Worm (Caenorhabditis elegans) whole organism, L1 larva: ENCODE measurements around the gene F52G3.1.

Source experiments
- C04F5.9 ChIP-seq: sonication (generic microtip); optimal IDR thresholded peaks from 2 replicates; lab custom pipeline; 2016; ENCODE audit warnings: missing genetic modification characterization, missing compliant biosample characterization
- C34B4.2 ChIP-seq: sonication (generic microtip); optimal IDR thresholded peaks from 2 replicates; lab custom pipeline; 2017; ENCODE audit warnings: mild to moderate bottlenecking, missing genetic modification characterization, missing compliant biosample characterization
- F16B12.6 ChIP-seq: fragments of 150-350 bp; optimal IDR thresholded peaks from 2 replicates; lab custom pipeline; 2014; ENCODE audit warnings: missing biosample characterization, missing genetic modification characterization
- Y116A8C.19 ChIP-seq: sonication (generic microtip); optimal IDR thresholded peaks from 2 replicates; lab custom pipeline; 2016; ENCODE audit warnings: missing compliant biosample characterization, missing genetic modification characterization, borderline replicate concordance
- aha-1 ChIP-seq: fragments of 150-350 bp; optimal IDR thresholded peaks from 2 replicates; lab custom pipeline; 2014; ENCODE audit warnings: missing biosample characterization, missing genetic modification characterization
- ama-1 ChIP-seq: fragments of 150-350 bp; optimal IDR thresholded peaks from 2 replicates; lab custom pipeline; 2014
- ceh-63 ChIP-seq: fragments of 200-800 bp; sonication (Bioruptor generic); optimal IDR thresholded peaks from 2 replicates; lab custom pipeline; 2018; ENCODE audit warnings: mild to moderate bottlenecking, missing genetic modification characterization, missing compliant biosample characterization
- ceh-8 ChIP-seq: fragments of 200-800 bp; sonication (Bioruptor generic); optimal IDR thresholded peaks from 2 replicates; lab custom pipeline; 2018; ENCODE audit warnings: mild to moderate bottlenecking, missing genetic modification characterization, moderate library complexity, missing compliant biosample characterization
- ceh-82 ChIP-seq, 3 experiments: fragments of 150-350 bp in 1 of 3; sonication (generic microtip) in 2 of 3; optimal IDR thresholded peaks; 2 replicates each; lab custom pipeline; 2014 to 2017; ENCODE audit warnings: missing biosample characterization in 3 of 3, missing genetic modification characterization in 3 of 3
- ceh-88 ChIP-seq: fragments of 200-800 bp; sonication (Bioruptor generic); IDR thresholded peaks from 2 replicates; pipeline ENCODE4 v1.3.6; 2022; ENCODE audit warnings: missing genetic modification characterization, missing compliant biosample characterization
- ces-1 ChIP-seq: fragments of 150-350 bp; optimal IDR thresholded peaks from 2 replicates; lab custom pipeline; 2014; ENCODE audit warnings: missing biosample characterization, missing genetic modification reagents, missing genetic modification characterization
- dpl-1 ChIP-seq, 3 experiments: fragments of 150-350 bp in 2 of 3; sonication (generic microtip) in 1 of 3; optimal IDR thresholded peaks; 2 replicates each; lab custom pipeline; 2014 to 2017; ENCODE audit warnings: missing biosample characterization in 3 of 3, missing genetic modification characterization in 3 of 3, missing genetic modification reagents in 3 of 3
- dsc-1 ChIP-seq: sonication (generic microtip); optimal IDR thresholded peaks from 2 replicates; lab custom pipeline; 2016; ENCODE audit warnings: mild to moderate bottlenecking, missing genetic modification characterization, missing compliant biosample characterization
- egl-13 ChIP-seq: sonication (generic microtip); optimal IDR thresholded peaks from 2 replicates; lab custom pipeline; 2016; ENCODE audit warnings: missing genotype, missing genetic modification reagents, missing genetic modification characterization, missing compliant biosample characterization
- fkh-4 ChIP-seq: sonication (generic microtip); optimal IDR thresholded peaks from 2 replicates; lab custom pipeline; 2016; ENCODE audit warnings: missing compliant biosample characterization, missing genetic modification characterization, borderline replicate concordance
- fkh-8 ChIP-seq: sonication (generic microtip); optimal IDR thresholded peaks from 2 replicates; lab custom pipeline; 2016; ENCODE audit warnings: mild to moderate bottlenecking, missing genetic modification characterization, missing compliant biosample characterization
- fos-1 ChIP-seq: fragments of 150-350 bp; optimal IDR thresholded peaks from 2 replicates; lab custom pipeline; 2014; ENCODE audit warnings: missing biosample characterization, missing genetic modification characterization
- grh-1 ChIP-seq: fragments of 200-800 bp; sonication (Bioruptor generic); IDR thresholded peaks from 2 replicates; pipeline ENCODE4 v1.3.6; 2022; ENCODE audit warnings: missing genetic modification reagents, missing genetic modification characterization, missing compliant biosample characterization
- hlh-17 ChIP-seq: fragments of 200-800 bp; sonication (Bioruptor generic); optimal IDR thresholded peaks from 2 replicates; lab custom pipeline; 2018; ENCODE audit warnings: missing genetic modification characterization, mild to moderate bottlenecking, missing compliant biosample characterization, moderate library complexity, borderline replicate concordance
- hpl-2 ChIP-seq: fragments of 150-350 bp; optimal IDR thresholded peaks from 2 replicates; lab custom pipeline; 2014; ENCODE audit warnings: missing biosample characterization, missing genetic modification reagents, missing genetic modification characterization
- irx-1 ChIP-seq: sonication (generic microtip); optimal IDR thresholded peaks from 2 replicates; lab custom pipeline; 2016; ENCODE audit warnings: missing genetic modification characterization, missing compliant biosample characterization
- isw-1 ChIP-seq: fragments of 200-800 bp; sonication (Bioruptor generic); IDR thresholded peaks from 2 replicates; pipeline ENCODE4 v1.3.6; 2022; ENCODE audit warnings: missing genetic modification characterization, missing compliant biosample characterization
- jun-1 ChIP-seq: fragments of 150-350 bp; optimal IDR thresholded peaks from 2 replicates; lab custom pipeline; 2014; ENCODE audit warnings: missing biosample characterization, missing genetic modification reagents, missing genetic modification characterization
- lin-13 ChIP-seq: fragments of 150-350 bp; optimal IDR thresholded peaks from 2 replicates; lab custom pipeline; 2014; ENCODE audit warnings: missing biosample characterization, missing genetic modification reagents, missing genetic modification characterization
- lin-15B ChIP-seq: fragments of 150-350 bp; sonication (generic microtip); optimal IDR thresholded peaks from 3 replicates; lab custom pipeline; 2014; ENCODE audit warnings: missing biosample characterization, missing genetic modification characterization
- lin-35 ChIP-seq, 2 experiments: fragments of 150-350 bp; optimal IDR thresholded peaks; 2 replicates each; lab custom pipeline; 2014; ENCODE audit warnings: missing biosample characterization in 2 of 2, missing genetic modification characterization in 2 of 2, missing genetic modification reagents in 2 of 2
- lin-39 ChIP-seq: fragments of 150-350 bp; optimal IDR thresholded peaks from 2 replicates; lab custom pipeline; 2014; ENCODE audit warnings: missing biosample characterization, missing genetic modification reagents, missing genetic modification characterization
- lir-3 ChIP-seq: sonication (generic microtip); optimal IDR thresholded peaks from 2 replicates; lab custom pipeline; 2016; ENCODE audit warnings: mild to moderate bottlenecking, missing genetic modification characterization, moderate library complexity, missing compliant biosample characterization; ENCODE audit not compliant: poor library complexity
- lsy-2 ChIP-seq, 2 experiments: fragments of 150-350 bp; optimal IDR thresholded peaks; 2 replicates each; lab custom pipeline; 2014; ENCODE audit warnings: missing biosample characterization in 2 of 2, missing genetic modification characterization in 2 of 2
- mab-9 ChIP-seq: fragments of 200-800 bp; sonication (Bioruptor generic); IDR thresholded peaks from 2 replicates; pipeline ENCODE4 v1.3.6; 2022; ENCODE audit warnings: missing genetic modification reagents, missing genetic modification characterization, missing compliant biosample characterization
- mdl-1 ChIP-seq, 2 experiments: fragments of 150-350 bp; optimal IDR thresholded peaks; 2 replicates each; lab custom pipeline; 2014 to 2017; ENCODE audit warnings: missing biosample characterization in 2 of 2, missing genetic modification characterization in 2 of 2, inconsistent platforms in 1 of 2
- mef-2 ChIP-seq: fragments of 150-350 bp; optimal IDR thresholded peaks from 2 replicates; lab custom pipeline; 2014; ENCODE audit warnings: missing biosample characterization, missing genetic modification characterization
- nhr-19 ChIP-seq: fragments of 200-800 bp; sonication (Bioruptor generic); conservative IDR thresholded peaks from 2 replicates; pipeline ENCODE4 v1.3.6; 2022; ENCODE audit warnings: missing genetic modification characterization, missing compliant biosample characterization
- nhr-20 ChIP-seq: sonication (generic microtip); optimal IDR thresholded peaks from 2 replicates; lab custom pipeline; 2016; ENCODE audit warnings: mild to moderate bottlenecking, missing genetic modification characterization, missing compliant biosample characterization
- nhr-237 ChIP-seq: fragments of 150-350 bp; optimal IDR thresholded peaks from 2 replicates; lab custom pipeline; 2014; ENCODE audit warnings: missing biosample characterization, missing genetic modification characterization
- nhr-47 ChIP-seq: sonication (generic microtip); optimal IDR thresholded peaks from 2 replicates; lab custom pipeline; 2016; ENCODE audit warnings: mild to moderate bottlenecking, missing genetic modification characterization, moderate library complexity, missing compliant biosample characterization
- nhr-71 ChIP-seq: sonication (generic microtip); optimal IDR thresholded peaks from 2 replicates; lab custom pipeline; 2016; ENCODE audit warnings: mild to moderate bottlenecking, missing genetic modification characterization, moderate library complexity, missing compliant biosample characterization
- nhr-76 ChIP-seq: sonication (generic microtip); optimal IDR thresholded peaks from 2 replicates; lab custom pipeline; 2017; ENCODE audit warnings: missing biosample characterization, missing genetic modification characterization
- nhr-85 ChIP-seq: sonication (generic microtip); peaks from one replicate; lab custom pipeline; 2016; ENCODE audit warnings: missing genetic modification characterization, inconsistent platforms, missing compliant biosample characterization
- nhr-90 ChIP-seq: sonication (generic microtip); optimal IDR thresholded peaks from 2 replicates; lab custom pipeline; 2016; ENCODE audit warnings: mild to moderate bottlenecking, missing genetic modification characterization, missing compliant biosample characterization; ENCODE audit not compliant: poor library complexity
- pax-3 ChIP-seq: fragments of 200-800 bp; sonication (Bioruptor generic); optimal IDR thresholded peaks from 2 replicates; lab custom pipeline; 2018; ENCODE audit warnings: mild to moderate bottlenecking, missing genetic modification characterization, moderate library complexity, missing compliant biosample characterization
- pqm-1 ChIP-seq: sonication (generic microtip); optimal IDR thresholded peaks from 3 replicates; lab custom pipeline; 2017; ENCODE audit warnings: missing biosample characterization, missing genetic modification characterization
- snpc-4 ChIP-seq: fragments of 150-350 bp; optimal IDR thresholded peaks from 2 replicates; lab custom pipeline; 2014; ENCODE audit warnings: missing biosample characterization, missing genetic modification characterization
- sox-4 ChIP-seq: sonication (generic microtip); optimal IDR thresholded peaks from 2 replicates; lab custom pipeline; 2016; ENCODE audit warnings: missing genetic modification characterization, missing compliant biosample characterization
- sptf-1 ChIP-seq: fragments of 150-350 bp; optimal IDR thresholded peaks from 2 replicates; lab custom pipeline; 2014; ENCODE audit warnings: missing biosample characterization, missing genetic modification characterization
- sup-37 ChIP-seq: fragments of 200-800 bp; sonication (Bioruptor generic); optimal IDR thresholded peaks from 2 replicates; lab custom pipeline; 2018; ENCODE audit warnings: mild to moderate bottlenecking, missing genetic modification characterization, missing compliant biosample characterization
- swsn-7 ChIP-seq: sonication (generic microtip); optimal IDR thresholded peaks from 2 replicates; lab custom pipeline; 2016; ENCODE audit warnings: missing genetic modification characterization, missing compliant biosample characterization
- unc-130 ChIP-seq: fragments of 150-350 bp; optimal IDR thresholded peaks from 2 replicates; lab custom pipeline; 2017; ENCODE audit warnings: missing biosample characterization, missing genetic modification characterization, inconsistent platforms
- unc-30 ChIP-seq: sonication (generic microtip); optimal IDR thresholded peaks from 2 replicates; lab custom pipeline; 2017; ENCODE audit warnings: missing biosample characterization, missing genetic modification characterization
- unc-62 ChIP-seq: fragments of 150-350 bp; optimal IDR thresholded peaks from 2 replicates; lab custom pipeline; 2014; ENCODE audit warnings: missing biosample characterization, missing genetic modification reagents, missing genetic modification characterization
- vab-15 ChIP-seq: sonication (generic microtip); optimal IDR thresholded peaks from 2 replicates; lab custom pipeline; 2017; ENCODE audit warnings: missing genotype, mild to moderate bottlenecking, missing genetic modification characterization, missing compliant biosample characterization
- xbp-1 ChIP-seq: sonication (generic microtip); optimal IDR thresholded peaks from 2 replicates; lab custom pipeline; 2016; ENCODE audit warnings: missing genetic modification characterization, missing compliant biosample characterization
- zip-4 ChIP-seq: fragments of 200-800 bp; sonication (Bioruptor generic); optimal IDR thresholded peaks from 2 replicates; lab custom pipeline; 2018; ENCODE audit warnings: mild to moderate bottlenecking, missing genetic modification characterization, moderate library complexity, missing compliant biosample characterization
- ztf-4 ChIP-seq: fragments of 150-350 bp; optimal IDR thresholded peaks from 2 replicates; lab custom pipeline; 2014; ENCODE audit warnings: missing biosample characterization, missing genetic modification characterization

F52G3.1 gene

ce11 chrX:16998003-16998402, 34.3 kb downstream of the F52G3.1 start (continued):
- peak; percentile 10 to 46 (median 41) for TF ChIP-seq dpl-1 (GFP tag; optimal IDR thresholded peaks at IDR 0.05; lab: Kevin White, UChicago)
- TF ChIP-seq zip-4 (GFP tag; lab: Kevin White, UChicago): no peak
- TF ChIP-seq aha-1 (tag; lab: Kevin White, UChicago): no peak
- no peak for TF ChIP-seq pqm-1
- no peak for TF ChIP-seq C34B4.2
- TF ChIP-seq lsy-2 (tag; optimal IDR thresholded peaks at IDR 0.05; lab: Kevin White, UChicago): peak in 1 of 2 experiments; percentile 20
- TF ChIP-seq lir-3 (tag; lab: Kevin White, UChicago): no peak
- TF ChIP-seq hlh-17 (GFP tag; lab: Kevin White, UChicago): no peak
- no peak for TF ChIP-seq lin-39 (tag; lab: Kevin White, UChicago)
- no peak for TF ChIP-seq nhr-47 (tag; lab: Kevin White, UChicago)
- no peak for TF ChIP-seq Y116A8C.19 (tag; lab: Kevin White, UChicago)
- TF ChIP-seq sup-37 (GFP tag; lab: Kevin White, UChicago): no peak
- no peak for TF ChIP-seq pax-3 (tag; lab: Kevin White, UChicago)
- TF ChIP-seq snpc-4: no peak
- no peak for TF ChIP-seq nhr-237 (tag; lab: Kevin White, UChicago)
- no peak for TF ChIP-seq fos-1 (tag; lab: Kevin White, UChicago)
- no peak for TF ChIP-seq ama-1 (lab: Kevin White, UChicago)
- no peak for TF ChIP-seq unc-62 (GFP tag; lab: Kevin White, UChicago)
- no peak for TF ChIP-seq lin-13 (GFP tag; lab: Kevin White, UChicago)
- no peak for TF ChIP-seq ceh-8 (GFP tag; lab: Kevin White, UChicago)
- TF ChIP-seq irx-1: no peak
- TF ChIP-seq fkh-4 (tag; lab: Kevin White, UChicago): no peak
- peak in 1 of 2 experiments; percentile 63 for TF ChIP-seq lin-35 (GFP tag; optimal IDR thresholded peaks at IDR 0.05; lab: Kevin White, UChicago)
- TF ChIP-seq hpl-2 (GFP tag; lab: Kevin White, UChicago): no peak
- TF ChIP-seq ztf-4 (tag; lab: Kevin White, UChicago): no peak
- TF ChIP-seq mdl-1 (tag; optimal IDR thresholded peaks at IDR 0.05; lab: Kevin White, UChicago): no peak
- TF ChIP-seq nhr-19 (GFP tag; lab: Robert Waterston, UW): no peak
- TF ChIP-seq jun-1: no peak
- TF ChIP-seq nhr-20: peak; percentile 55
- TF ChIP-seq xbp-1 (tag; lab: Kevin White, UChicago): no peak
- TF ChIP-seq ceh-63: no peak
- no peak for TF ChIP-seq F16B12.6 (tag; lab: Kevin White, UChicago)
- no peak for TF ChIP-seq ceh-82 (tag; optimal IDR thresholded peaks at IDR 0.05; lab: Kevin White, UChicago)
- no peak for TF ChIP-seq C04F5.9 (tag; lab: Kevin White, UChicago)
- TF ChIP-seq sptf-1 (tag; lab: Kevin White, UChicago): no peak
- peak; percentile 95 for TF ChIP-seq nhr-85
- no peak for TF ChIP-seq unc-30 (tag; lab: Kevin White, UChicago)
- no peak for TF ChIP-seq fkh-8 (tag; lab: Kevin White, UChicago)
- TF ChIP-seq lin-15B (tag; lab: Kevin White, UChicago): no peak
- TF ChIP-seq nhr-90 (tag; lab: Kevin White, UChicago): peak; percentile 1
- TF ChIP-seq swsn-7 (tag; lab: Kevin White, UChicago): no peak
- no peak for TF ChIP-seq mef-2 (tag; lab: Kevin White, UChicago)
- peak; percentile 46 for TF ChIP-seq vab-15 (tag; lab: Kevin White, UChicago)
- no peak for TF ChIP-seq ceh-88
- no peak for TF ChIP-seq ces-1 (GFP tag; lab: Kevin White, UChicago)
- TF ChIP-seq unc-130 (tag; lab: Kevin White, UChicago): no peak
- no peak for TF ChIP-seq isw-1 (GFP tag; lab: Robert Waterston, UW)
- peak; percentile 47; the same call in 1 of the 2 replicates for TF ChIP-seq grh-1 (GFP tag; lab: Robert Waterston, UW)
- no peak for TF ChIP-seq mab-9 (GFP tag; lab: Robert Waterston, UW)
- peak; percentile 55 for TF ChIP-seq nhr-71 (tag; lab: Kevin White, UChicago)
- no peak for TF ChIP-seq sox-4 (tag; lab: Kevin White, UChicago)
- no peak for TF ChIP-seq egl-13 (tag; lab: Kevin White, UChicago)
- no peak for TF ChIP-seq nhr-76 (tag; lab: Kevin White, UChicago)
- no peak for TF ChIP-seq dsc-1 (tag; lab: Kevin White, UChicago)
